Worm (Caenorhabditis elegans) whole organism, L1 larva: Measurements from ENCODE around the gene C49A9.6.
A peak's percentile ranks its signal among the peaks of the same experiment; 100 is the strongest.

Experiments used
- aly-2 ChIP-seq: fragments of 150-350 bp; optimal IDR thresholded peaks from 2 replicates; lab custom pipeline; 2014; ENCODE audit warnings: missing biosample characterization, missing genetic modification characterization
- ama-1 ChIP-seq: fragments of 150-350 bp; optimal IDR thresholded peaks from 2 replicates; lab custom pipeline; 2014
- ceh-63 ChIP-seq: fragments of 200-800 bp; sonication (Bioruptor generic); optimal IDR thresholded peaks from 2 replicates; lab custom pipeline; 2018; ENCODE audit warnings: mild to moderate bottlenecking, missing genetic modification characterization, missing compliant biosample characterization
- ceh-8 ChIP-seq: fragments of 200-800 bp; sonication (Bioruptor generic); optimal IDR thresholded peaks from 2 replicates; lab custom pipeline; 2018; ENCODE audit warnings: mild to moderate bottlenecking, missing genetic modification characterization, moderate library complexity, missing compliant biosample characterization
- dpl-1 ChIP-seq, 3 experiments: fragments of 150-350 bp in 2 of 3; sonication (generic microtip) in 1 of 3; optimal IDR thresholded peaks; 2 replicates each; lab custom pipeline; 2014 to 2017; ENCODE audit warnings: missing biosample characterization in 3 of 3, missing genetic modification characterization in 3 of 3, missing genetic modification reagents in 3 of 3
- dsc-1 ChIP-seq: sonication (generic microtip); optimal IDR thresholded peaks from 2 replicates; lab custom pipeline; 2016; ENCODE audit warnings: mild to moderate bottlenecking, missing genetic modification characterization, missing compliant biosample characterization
- efl-1 ChIP-seq, 4 experiments: fragments of 150-350 bp; optimal IDR thresholded peaks in 3 of 4; peaks in 1 of 4; 1 replicate in 1 of 4; 2 replicates in 3 of 4; lab custom pipeline; 2014; ENCODE audit warnings: missing biosample characterization in 2 of 4, missing genetic modification characterization in 2 of 4, missing genetic modification reagents in 2 of 4
- elt-2 ChIP-seq: sonication (generic microtip); optimal IDR thresholded peaks from 2 replicates; lab custom pipeline; 2016; ENCODE audit warnings: missing genetic modification characterization, mild to moderate bottlenecking, inconsistent platforms, missing compliant biosample characterization, missing genetic modification reagents
- fkh-10 ChIP-seq: sonication (generic microtip); optimal IDR thresholded peaks from 2 replicates; lab custom pipeline; 2017; ENCODE audit warnings: missing biosample characterization, missing genetic modification reagents, missing genetic modification characterization
- hlh-17 ChIP-seq: fragments of 200-800 bp; sonication (Bioruptor generic); optimal IDR thresholded peaks from 2 replicates; lab custom pipeline; 2018; ENCODE audit warnings: missing genetic modification characterization, mild to moderate bottlenecking, missing compliant biosample characterization, moderate library complexity, borderline replicate concordance
- hpl-2 ChIP-seq: fragments of 150-350 bp; optimal IDR thresholded peaks from 2 replicates; lab custom pipeline; 2014; ENCODE audit warnings: missing biosample characterization, missing genetic modification reagents, missing genetic modification characterization
- irx-1 ChIP-seq: sonication (generic microtip); optimal IDR thresholded peaks from 2 replicates; lab custom pipeline; 2016; ENCODE audit warnings: missing genetic modification characterization, missing compliant biosample characterization
- lin-14 ChIP-seq: fragments of 200-800 bp; sonication (Bioruptor generic); optimal IDR thresholded peaks from 2 replicates; lab custom pipeline; 2018; ENCODE audit warnings: mild to moderate bottlenecking, missing genetic modification characterization, moderate library complexity, missing compliant biosample characterization
- lin-35 ChIP-seq, 2 experiments: fragments of 150-350 bp; optimal IDR thresholded peaks; 2 replicates each; lab custom pipeline; 2014; ENCODE audit warnings: missing biosample characterization in 2 of 2, missing genetic modification characterization in 2 of 2, missing genetic modification reagents in 2 of 2
- lir-3 ChIP-seq: sonication (generic microtip); optimal IDR thresholded peaks from 2 replicates; lab custom pipeline; 2016; ENCODE audit warnings: mild to moderate bottlenecking, missing genetic modification characterization, moderate library complexity, missing compliant biosample characterization; ENCODE audit not compliant: poor library complexity
- nhr-11 ChIP-seq: fragments of 150-350 bp; optimal IDR thresholded peaks from 2 replicates; lab custom pipeline; 2014; ENCODE audit warnings: missing biosample characterization, missing genetic modification characterization
- nhr-12 ChIP-seq: sonication (generic microtip); optimal IDR thresholded peaks from 2 replicates; lab custom pipeline; 2017; ENCODE audit warnings: missing biosample characterization, missing genetic modification characterization
- nhr-28 ChIP-seq: fragments of 150-350 bp; optimal IDR thresholded peaks from 2 replicates; lab custom pipeline; 2014; ENCODE audit warnings: missing biosample characterization, missing genetic modification characterization
- nhr-77 ChIP-seq: fragments of 150-350 bp; optimal IDR thresholded peaks from 2 replicates; lab custom pipeline; 2014; ENCODE audit warnings: missing biosample characterization, missing genetic modification characterization
- nhr-84 ChIP-seq: sonication (generic microtip); optimal IDR thresholded peaks from 2 replicates; lab custom pipeline; 2017; ENCODE audit warnings: missing biosample characterization, missing genetic modification characterization
- nhr-85 ChIP-seq: sonication (generic microtip); peaks from one replicate; lab custom pipeline; 2016; ENCODE audit warnings: missing genetic modification characterization, inconsistent platforms, missing compliant biosample characterization
- pag-3 ChIP-seq: sonication (generic microtip); optimal IDR thresholded peaks from 2 replicates; lab custom pipeline; 2017; ENCODE audit warnings: missing genetic modification characterization, mild to moderate bottlenecking, missing compliant biosample characterization, antibody characterized with exemption, borderline replicate concordance; ENCODE audit not compliant: insufficient read depth
- skn-1 ChIP-seq: fragments of 150-350 bp; optimal IDR thresholded peaks from 2 replicates; lab custom pipeline; 2014; ENCODE audit warnings: missing biosample characterization, missing genetic modification characterization
- sox-4 ChIP-seq: sonication (generic microtip); optimal IDR thresholded peaks from 2 replicates; lab custom pipeline; 2016; ENCODE audit warnings: missing genetic modification characterization, missing compliant biosample characterization
- sptf-1 ChIP-seq: fragments of 150-350 bp; optimal IDR thresholded peaks from 2 replicates; lab custom pipeline; 2014; ENCODE audit warnings: missing biosample characterization, missing genetic modification characterization
- unc-62 ChIP-seq: fragments of 150-350 bp; optimal IDR thresholded peaks from 2 replicates; lab custom pipeline; 2014; ENCODE audit warnings: missing biosample characterization, missing genetic modification reagents, missing genetic modification characterization
- unc-86 ChIP-seq: sonication (generic microtip); optimal IDR thresholded peaks from 2 replicates; lab custom pipeline; 2016; ENCODE audit warnings: missing genetic modification characterization, missing compliant biosample characterization
- vab-15 ChIP-seq: sonication (generic microtip); optimal IDR thresholded peaks from 2 replicates; lab custom pipeline; 2017; ENCODE audit warnings: missing genotype, mild to moderate bottlenecking, missing genetic modification characterization, missing compliant biosample characterization
- zag-1 ChIP-seq: fragments of 150-350 bp; optimal IDR thresholded peaks from 2 replicates; lab custom pipeline; 2014; ENCODE audit warnings: missing biosample characterization, missing genetic modification characterization
- ztf-11 ChIP-seq, 2 experiments: sonication (generic microtip); optimal IDR thresholded peaks; 2 replicates each; lab custom pipeline; 2016 to 2017; ENCODE audit warnings: missing genetic modification characterization in 2 of 2, missing biosample characterization in 1 of 2, missing compliant biosample characterization in 1 of 2

Gene C49A9.6

ce11 chrIV:6210574-6210973, at the start of gene C49A9.6, which contains the start of gene ugt-24:
TSS of gene C49A9.6 (plus strand) at chrIV:6210936.
TSS of gene ugt-24 (minus strand) at chrIV:6210720.
- TF ChIP-seq lin-35 (GFP tag; optimal IDR thresholded peaks at IDR 0.05; lab: Kevin White, UChicago) (peak in 1 of 2 experiments; percentile 21), elt-2 (peak; percentile 17), nhr-84 (no peak)

DNA sequence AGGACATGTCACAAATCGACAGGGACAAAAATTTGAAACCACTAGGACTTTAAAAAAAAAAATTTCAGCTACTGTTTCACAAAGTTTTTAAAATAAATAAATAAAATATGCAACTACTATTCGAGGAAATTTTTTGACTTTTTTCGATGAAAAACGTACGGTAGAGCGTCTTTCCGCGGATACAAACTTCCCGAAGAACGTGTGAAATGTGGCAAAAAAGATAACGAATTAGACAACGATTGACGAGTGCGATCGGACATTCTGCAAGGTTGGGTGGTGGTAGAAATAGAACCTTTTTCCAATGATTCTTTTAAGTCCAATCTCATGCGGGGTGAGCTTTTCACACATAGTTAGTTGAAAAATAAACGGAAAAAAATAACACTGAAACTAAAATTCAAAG, 44.9 kb upstream of the C49A9.6 start:
- no peak for TF ChIP-seq vab-15 (tag; lab: Kevin White, UChicago)
- no peak for TF ChIP-seq unc-86
- no peak for TF ChIP-seq aly-2 (tag; lab: Kevin White, UChicago)
- TF ChIP-seq sptf-1: no peak
- no peak for TF ChIP-seq nhr-12 (tag; lab: Kevin White, UChicago)
- TF ChIP-seq dsc-1: no peak

ce11 chrIV:6172959-6173358, 37.8 kb upstream of the C49A9.6 start:
- no peak for TF ChIP-seq dpl-1 (GFP tag; optimal IDR thresholded peaks at IDR 0.05; lab: Kevin White, UChicago)
- no peak for TF ChIP-seq lir-3 (tag; lab: Kevin White, UChicago)
- peak; percentile 53 for TF ChIP-seq lin-14 (GFP tag; lab: Kevin White, UChicago)
- TF ChIP-seq fkh-10 (GFP tag; lab: Kevin White, UChicago): peak; percentile 68
- no peak for TF ChIP-seq irx-1 (tag; lab: Kevin White, UChicago)
- no peak for TF ChIP-seq nhr-77 (tag; lab: Kevin White, UChicago)
- TF ChIP-seq nhr-84: no peak
- TF ChIP-seq lin-35 (GFP tag; optimal IDR thresholded peaks at IDR 0.05; lab: Kevin White, UChicago): no peak

ce11 chrIV:6177383-6177782, 33.4 kb upstream of the C49A9.6 start:
- TF ChIP-seq ceh-63 (GFP tag; lab: Kevin White, UChicago): no peak
- TF ChIP-seq lin-14 (GFP tag; lab: Kevin White, UChicago): peak; percentile 58
- TF ChIP-seq dpl-1 (GFP tag; optimal IDR thresholded peaks at IDR 0.05; lab: Kevin White, UChicago): no peak
- TF ChIP-seq nhr-85 (tag; lab: Kevin White, UChicago): peak; percentile 32
- peak; percentile 25 for TF ChIP-seq fkh-10 (GFP tag; lab: Kevin White, UChicago)
- TF ChIP-seq, all 84 proteins: peak for 3

ce11 chrIV:6183757-6184156, 27.0 kb upstream of the C49A9.6 start, which contains the start of gene unc-77:
TSS of gene unc-77 (minus strand) at chrIV:6183857.
- no peak for TF ChIP-seq ama-1
- TF ChIP-seq nhr-28 (tag; lab: Kevin White, UChicago): no peak
- no peak for TF ChIP-seq pag-3
- no peak for TF ChIP-seq nhr-11 (tag; lab: Kevin White, UChicago)
- no peak for TF ChIP-seq sox-4 (tag; lab: Kevin White, UChicago)
- TF ChIP-seq hpl-2 (GFP tag; lab: Kevin White, UChicago): no peak
- TF ChIP-seq elt-2: no peak
- no peak for TF ChIP-seq nhr-77 (tag; lab: Kevin White, UChicago)
- TF ChIP-seq ztf-11 (tag; optimal IDR thresholded peaks at IDR 0.05; lab: Kevin White, UChicago): no peak

DNA sequence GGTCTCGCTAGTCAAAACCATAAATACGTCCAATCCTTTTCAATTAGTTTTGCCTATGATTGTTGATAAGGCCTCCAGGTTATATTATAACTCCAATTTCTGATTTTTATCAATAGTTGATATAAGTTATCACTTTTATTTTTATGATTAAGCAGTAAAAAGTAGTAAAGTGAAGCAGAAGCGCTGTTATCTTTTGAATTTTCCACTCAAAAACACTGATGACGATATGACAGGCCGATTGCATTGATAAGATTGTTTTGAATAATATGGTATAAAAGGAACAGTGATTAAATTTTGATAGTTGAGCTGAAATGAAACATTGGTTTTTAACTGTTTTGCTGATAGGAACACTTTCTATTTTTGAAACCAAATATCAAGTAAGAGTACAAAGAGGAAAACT, 25.2 kb upstream of the C49A9.6 start, which contains the start of gene asp-9:
asp-9 (plus strand) TSS at position 312 of the 400 bp plus-strand sequence.
- TF ChIP-seq elt-2: peak; percentile 40
- TF ChIP-seq ama-1: no peak

- no peak for TF ChIP-seq zag-1 (tag; lab: Kevin White, UChicago)
- no peak for TF ChIP-seq hlh-17
- no peak for TF ChIP-seq unc-62 (GFP tag; lab: Kevin White, UChicago)
- no peak for TF ChIP-seq ceh-8
- TF ChIP-seq efl-1 (optimal IDR thresholded peaks at IDR 0.05; lab: Kevin White, UChicago): no peak
- TF ChIP-seq efl-1 (GFP tag; optimal IDR thresholded peaks at IDR 0.05 in 1 of 2; lab: Kevin White, UChicago): no peak
- TF ChIP-seq skn-1: no peak
Measured at ce11 chrIV:6187160-6187559, 23.6 kb upstream of the C49A9.6 start.
